Worm (Caenorhabditis elegans): ENCODE data around the gene arf-1.
A peak's percentile ranks its signal among the peaks of the same experiment; 100 is the strongest.

Gene arf-1

DNA sequence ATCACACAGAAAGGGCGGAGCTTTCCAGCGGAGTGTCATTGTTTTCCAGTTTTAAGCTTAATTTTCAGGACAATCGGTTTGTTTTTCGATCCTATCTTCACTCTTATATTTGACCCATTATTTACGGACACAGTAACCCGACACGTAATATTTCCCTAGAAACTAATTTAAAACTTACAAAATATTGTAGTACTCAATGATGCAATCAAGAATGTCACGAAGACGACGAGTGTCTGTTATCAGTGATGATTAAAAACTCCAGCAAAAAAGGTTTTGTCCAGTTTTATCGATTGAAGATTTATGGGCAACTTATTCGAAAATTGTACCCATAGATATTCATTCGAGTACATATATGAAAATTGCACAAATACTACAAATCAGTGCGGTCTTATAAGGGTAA lies 18.2 kb downstream of the arf-1 start, which contains the start of gene B0244.17:
Gene B0244.17, plus strand, starts transcription at position 301 of the 400 bp plus-strand sequence.
- TF ChIP-seq him-1 (tag; optimal IDR thresholded peaks at IDR 0.05) (no peak), dao-5 (tag; optimal IDR thresholded peaks at IDR 0.05) (no peak), W03F9.2 (tag; optimal IDR thresholded peaks at IDR 0.05) (no peak)

DNA sequence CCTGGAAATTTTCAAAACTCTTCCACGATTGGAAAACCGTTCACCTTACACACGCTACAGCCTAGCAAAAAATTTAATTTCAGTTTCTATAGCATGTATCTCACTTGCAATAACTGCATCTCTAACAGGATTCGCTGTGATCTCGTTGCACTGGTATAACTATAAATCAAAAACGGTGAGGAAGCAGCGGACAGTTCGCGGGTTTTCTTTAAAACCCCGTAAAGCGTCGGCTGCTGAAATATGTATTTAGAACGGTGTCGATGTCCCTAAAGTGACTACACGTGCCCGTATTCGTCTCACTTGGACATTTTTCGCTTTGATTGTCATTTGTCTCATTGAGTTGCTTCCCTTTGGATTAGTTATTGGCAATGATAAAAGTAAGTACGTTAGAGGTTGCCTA lies 19.6 kb downstream of the arf-1 start:
- TF ChIP-seq him-1 (tag; optimal IDR thresholded peaks at IDR 0.05) = no peak
- no peak for TF ChIP-seq dao-5 (tag; optimal IDR thresholded peaks at IDR 0.05)
- no peak for TF ChIP-seq W03F9.2 (tag; optimal IDR thresholded peaks at IDR 0.05)

DNA sequence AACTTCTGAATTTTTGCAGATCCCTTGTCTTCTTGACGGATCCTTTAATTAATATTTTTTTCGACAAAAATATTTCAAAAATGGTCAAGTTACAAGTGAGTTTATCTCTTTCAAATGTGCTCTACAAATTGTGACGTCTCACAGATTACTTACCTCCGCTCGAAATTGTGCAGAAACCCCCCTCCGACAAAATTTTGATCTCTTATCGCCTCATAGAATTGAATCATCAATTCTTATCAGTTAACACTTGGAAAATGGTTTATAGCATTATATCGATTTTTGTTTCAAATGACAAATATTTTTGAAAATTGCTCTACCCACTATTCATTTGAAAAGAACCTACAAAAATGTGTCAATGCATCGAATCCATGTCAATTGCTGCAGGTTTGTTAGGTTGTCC lies 20.2 kb downstream of the arf-1 start, which contains the start of gene B0244.10:
Gene B0244.10, plus strand, starts transcription at position 254 of the 400 bp plus-strand sequence.
- TF ChIP-seq dao-5 (tag; optimal IDR thresholded peaks at IDR 0.05) (no peak), W03F9.2 (tag; optimal IDR thresholded peaks at IDR 0.05) (no peak), him-1 (tag; optimal IDR thresholded peaks at IDR 0.05) (no peak)

DNA sequence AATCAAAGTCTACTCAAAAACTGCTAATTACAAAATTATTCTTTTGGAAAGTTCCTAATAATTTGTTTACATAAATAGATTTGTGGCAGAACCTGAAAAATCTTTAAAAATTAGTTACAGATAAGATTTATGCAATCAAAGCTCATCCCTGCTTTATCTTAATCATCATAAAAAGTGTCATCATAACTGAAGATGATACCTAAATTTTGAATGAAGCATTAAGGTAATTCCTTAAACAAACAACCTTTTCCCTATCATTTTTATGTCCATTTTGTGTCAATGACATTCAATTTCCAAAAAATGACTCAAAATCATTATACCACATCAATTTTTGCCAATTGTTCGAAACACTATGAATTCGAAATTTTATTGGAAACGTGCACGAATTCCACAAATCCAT lies 23.0 kb downstream of the arf-1 start, which contains the start of gene B0244.6:
Gene B0244.6, plus strand, starts transcription at position 301 of the 400 bp plus-strand sequence.
- TF ChIP-seq him-1 (tag; optimal IDR thresholded peaks at IDR 0.05) (no peak), W03F9.2 (tag; optimal IDR thresholded peaks at IDR 0.05) (no peak), dao-5 (tag; optimal IDR thresholded peaks at IDR 0.05) (no peak)

DNA sequence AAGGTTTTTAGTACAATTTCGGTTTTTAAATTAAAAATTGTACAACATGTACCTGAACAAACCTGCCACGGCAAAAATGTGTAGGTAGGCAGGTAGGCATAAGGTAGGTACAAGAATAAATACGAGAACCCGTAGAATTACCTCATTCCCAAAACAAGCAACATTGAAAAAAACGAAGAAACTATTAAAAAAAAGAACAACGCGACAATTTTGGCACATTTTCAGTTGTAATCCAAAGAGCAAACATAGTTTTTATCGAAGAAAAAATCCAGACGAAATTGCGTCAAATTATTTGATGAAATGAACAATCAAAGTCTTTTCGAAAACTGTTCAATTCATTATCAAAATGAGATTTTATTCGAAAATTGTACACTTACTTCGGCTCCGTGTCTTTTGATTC lies 26.0 kb downstream of the arf-1 start, which contains the start of gene B0244.16:
Gene B0244.16, plus strand, starts transcription at position 301 of the 400 bp plus-strand sequence.
- TF ChIP-seq him-1 (tag; optimal IDR thresholded peaks at IDR 0.05) = no peak
- TF ChIP-seq W03F9.2 (tag; optimal IDR thresholded peaks at IDR 0.05) = no peak
- TF ChIP-seq dao-5 (tag; optimal IDR thresholded peaks at IDR 0.05) = no peak

DNA sequence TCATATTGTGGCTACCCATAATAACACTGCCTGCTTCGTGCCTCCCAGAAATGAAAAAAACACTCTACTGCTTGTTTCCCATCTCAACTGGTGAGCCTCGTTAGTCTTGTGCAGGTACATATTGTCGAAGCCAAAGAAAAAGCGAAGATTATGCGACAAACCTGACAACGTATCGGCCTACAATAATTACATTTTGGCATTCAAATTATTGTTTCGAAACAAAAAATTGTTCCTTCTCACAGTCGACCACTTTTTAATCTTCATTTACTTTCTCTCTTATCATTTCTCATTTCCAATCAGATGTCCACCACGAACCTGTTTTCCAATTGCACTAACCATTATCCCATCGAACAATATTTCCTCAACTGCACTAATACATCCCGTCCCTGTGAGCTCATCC lies 28.4 kb downstream of the arf-1 start, which contains the start of gene B0244.15:
Gene B0244.15, plus strand, starts transcription at position 301 of the 400 bp plus-strand sequence.
- TF ChIP-seq W03F9.2 (tag; optimal IDR thresholded peaks at IDR 0.05) (no peak), dao-5 (tag; optimal IDR thresholded peaks at IDR 0.05) (no peak), him-1 (tag; optimal IDR thresholded peaks at IDR 0.05) (no peak)

DNA sequence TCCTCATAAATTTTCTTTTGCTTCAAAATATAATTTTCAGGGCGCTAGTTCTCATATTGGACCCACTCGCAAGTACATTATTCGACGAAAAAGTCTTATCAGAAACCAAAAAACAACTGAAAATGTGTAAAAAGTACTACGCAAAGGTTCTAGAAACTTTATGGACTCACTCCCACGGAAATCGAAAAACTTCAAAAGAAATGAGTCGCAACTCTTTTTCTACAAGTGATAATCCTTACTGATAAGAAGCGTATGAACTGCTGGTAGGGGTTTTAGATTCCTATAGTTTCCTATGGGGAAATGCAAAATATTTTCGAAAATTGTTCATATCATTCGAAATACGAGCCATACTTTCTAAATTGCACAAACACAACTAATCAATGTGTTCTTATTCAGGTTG lies 29.9 kb downstream of the arf-1 start, which contains the start of gene B0244.5:
Gene B0244.5, plus strand, starts transcription at position 301 of the 400 bp plus-strand sequence.
- TF ChIP-seq W03F9.2 (tag; optimal IDR thresholded peaks at IDR 0.05) (no peak), dao-5 (tag; optimal IDR thresholded peaks at IDR 0.05) (no peak)

DNA sequence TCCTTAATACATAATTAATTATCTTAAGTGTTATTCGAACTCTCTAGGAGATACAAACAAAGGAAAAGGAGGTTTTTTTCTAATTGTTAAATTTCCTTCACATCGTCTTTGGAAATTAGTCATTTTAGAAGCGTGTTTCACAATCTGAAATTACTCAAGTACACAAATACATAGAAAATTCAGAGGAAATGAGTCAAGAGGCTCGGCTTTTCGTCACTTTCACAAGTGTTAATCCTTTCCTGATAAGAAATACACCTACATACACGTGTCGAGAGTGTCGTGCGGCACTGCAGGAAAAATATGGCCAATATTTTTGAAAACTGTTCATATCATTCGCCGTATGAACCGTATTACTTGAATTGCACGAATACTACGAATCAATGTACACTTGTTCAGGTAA lies 32.5 kb downstream of the arf-1 start, which contains the start of gene B0244.4:
Gene B0244.4, plus strand, starts transcription at position 301 of the 400 bp plus-strand sequence.
- TF ChIP-seq him-1 (tag; optimal IDR thresholded peaks at IDR 0.05) (no peak), W03F9.2 (tag; optimal IDR thresholded peaks at IDR 0.05) (no peak), dao-5 (tag; optimal IDR thresholded peaks at IDR 0.05) (no peak)

DNA sequence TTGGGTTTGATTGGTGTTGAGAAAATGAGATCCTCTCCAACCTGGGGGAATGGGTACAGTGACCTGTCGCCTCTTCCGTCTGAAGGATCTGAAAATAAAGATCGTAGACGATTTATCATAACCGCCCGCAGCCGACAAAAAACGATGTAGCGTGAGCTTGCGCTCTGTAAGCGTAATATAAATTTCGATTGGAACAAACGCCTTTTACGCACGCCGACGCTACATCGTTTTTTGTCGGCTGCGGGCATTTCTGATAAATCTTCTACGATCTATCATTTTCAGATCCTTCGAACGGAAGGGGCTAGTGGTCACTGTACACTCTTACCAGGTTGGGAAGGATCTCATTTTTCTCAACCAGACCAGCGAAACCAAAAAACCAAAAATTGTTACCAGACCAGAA lies 33.7 kb downstream of the arf-1 start:
- TF ChIP-seq dao-5 (tag; optimal IDR thresholded peaks at IDR 0.05) (no peak), him-1 (tag; optimal IDR thresholded peaks at IDR 0.05) (no peak), W03F9.2 (tag; optimal IDR thresholded peaks at IDR 0.05) (no peak)

DNA sequence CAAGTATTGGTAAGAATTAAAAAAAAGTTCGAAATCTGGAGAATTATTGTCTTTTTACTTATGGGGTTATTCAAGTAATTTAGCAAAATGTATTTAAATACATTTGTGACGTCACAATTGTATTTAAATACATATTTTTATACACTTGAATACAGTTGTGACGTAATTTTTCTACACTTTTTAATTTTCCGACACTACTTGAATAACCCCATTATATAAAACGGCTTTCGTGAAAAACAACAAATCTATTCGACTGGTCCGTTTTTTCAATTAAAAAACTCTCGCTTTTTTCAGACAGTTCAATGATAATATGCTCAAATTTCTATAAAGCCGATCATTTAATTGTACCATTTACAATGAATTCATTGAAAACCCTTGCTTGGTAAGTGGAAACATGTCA lies 35.8 kb downstream of the arf-1 start:
- TF ChIP-seq him-1 (tag; optimal IDR thresholded peaks at IDR 0.05) = no peak
- no peak for TF ChIP-seq dao-5 (tag; optimal IDR thresholded peaks at IDR 0.05)
- no peak for TF ChIP-seq W03F9.2 (tag; optimal IDR thresholded peaks at IDR 0.05)

DNA sequence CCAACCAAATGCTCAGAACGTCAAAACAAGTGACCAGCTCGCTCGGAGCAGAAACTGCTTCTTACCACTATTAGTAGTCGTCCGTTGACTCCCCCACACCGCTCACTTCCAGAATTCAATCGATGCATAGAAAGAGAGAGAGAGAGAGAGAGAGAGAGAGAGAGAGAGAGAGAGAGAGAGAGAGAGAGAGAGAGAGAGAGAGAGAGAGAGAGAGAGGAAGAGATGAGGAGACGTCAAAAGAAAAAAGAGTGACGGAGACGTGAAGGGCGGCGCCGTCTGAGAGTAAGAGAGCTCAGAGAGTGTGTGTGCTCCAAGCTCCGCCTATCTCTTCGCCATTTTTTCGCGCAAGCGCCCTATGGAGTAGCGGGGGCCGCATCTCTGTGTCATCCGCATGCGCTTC lies 40.5 kb downstream of the arf-1 start, which contains the start of gene ida-1:
Gene ida-1, plus strand, starts transcription at position 336 of the 400 bp plus-strand sequence.
- TF ChIP-seq him-1 (tag; optimal IDR thresholded peaks at IDR 0.05) = peak; percentile 41
- no peak for TF ChIP-seq dao-5 (tag; optimal IDR thresholded peaks at IDR 0.05)

DNA sequence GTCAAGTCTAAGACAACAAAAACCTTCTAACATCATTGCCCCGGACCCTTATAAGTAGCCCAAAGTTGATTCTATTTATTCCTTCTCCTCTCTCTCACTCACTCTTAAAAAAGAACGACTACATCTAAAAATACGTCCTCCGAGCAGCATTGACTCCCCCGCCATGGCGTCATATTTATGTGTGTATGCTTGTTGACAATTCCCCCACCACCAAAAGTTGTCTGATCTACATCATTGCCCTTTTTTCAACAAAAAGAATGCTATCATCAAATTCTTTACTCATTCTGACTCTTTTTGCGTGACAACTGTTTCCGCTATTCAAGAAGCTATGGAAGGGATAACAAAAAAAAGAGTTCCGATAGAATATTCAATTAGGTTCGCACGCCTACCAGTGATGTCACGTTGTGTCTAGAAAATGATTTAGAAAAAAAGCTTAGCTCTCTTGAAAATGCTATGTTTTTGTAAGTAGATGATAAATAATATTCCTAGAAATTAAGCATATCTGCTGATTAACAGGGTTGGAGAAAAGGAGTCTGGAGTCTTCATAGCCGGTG lies 42.9 kb downstream of the arf-1 start:
- no peak for TF ChIP-seq dao-5 (tag; optimal IDR thresholded peaks at IDR 0.05)
- TF ChIP-seq him-1 (tag; optimal IDR thresholded peaks at IDR 0.05) = no peak
- no peak for TF ChIP-seq W03F9.2 (tag; optimal IDR thresholded peaks at IDR 0.05)

DNA sequence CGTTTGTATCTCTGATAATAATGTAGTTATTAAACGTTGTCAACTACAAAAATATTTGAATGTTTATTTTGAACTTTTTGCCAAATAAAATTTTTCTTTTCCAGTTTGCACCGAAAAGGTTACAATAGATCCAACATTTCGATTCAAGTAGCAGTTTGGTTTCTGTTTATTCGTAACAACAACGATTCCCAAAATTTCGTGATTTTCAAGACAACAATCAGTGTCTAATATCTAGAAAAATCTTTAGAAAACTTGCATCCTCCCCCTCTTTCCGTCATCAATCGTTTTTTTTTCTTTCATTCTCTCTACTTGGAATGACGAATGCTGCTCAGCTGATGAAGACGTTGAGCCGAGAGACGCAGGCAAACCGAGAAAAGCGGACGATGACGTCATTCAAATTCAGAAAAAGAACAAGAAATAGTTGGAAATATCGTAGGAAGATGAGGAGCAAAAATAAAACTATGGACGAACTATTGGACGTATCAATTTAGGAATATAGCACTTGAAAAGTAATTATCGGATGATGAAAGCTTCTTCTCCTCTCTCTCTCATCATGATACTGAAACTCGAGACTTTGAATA lies 43.9 kb downstream of the arf-1 start:
- TF ChIP-seq W03F9.2 (tag; optimal IDR thresholded peaks at IDR 0.05) (peak; percentile 5), him-1 (tag; optimal IDR thresholded peaks at IDR 0.05) (peak; percentile 64), dao-5 (tag; optimal IDR thresholded peaks at IDR 0.05) (no peak)

DNA sequence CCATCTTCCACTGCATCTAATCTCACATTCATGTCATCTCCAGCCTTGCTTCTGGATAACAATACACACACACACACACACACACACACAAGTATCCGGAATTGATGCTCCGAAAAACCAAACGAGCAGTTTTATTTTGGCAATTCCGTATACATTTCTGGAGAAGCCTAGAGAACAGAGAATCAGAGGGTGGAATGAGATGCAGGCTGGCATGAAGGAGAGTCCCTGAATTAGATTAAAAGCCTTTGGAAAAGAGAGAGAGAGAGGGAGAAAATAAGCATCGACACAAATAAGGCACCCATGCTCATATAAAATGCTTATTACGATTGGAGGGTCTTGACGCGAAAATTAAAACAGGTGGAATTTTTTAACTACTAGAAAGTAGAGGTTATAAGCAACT lies 46.0 kb downstream of the arf-1 start:
- TF ChIP-seq him-1 (tag; optimal IDR thresholded peaks at IDR 0.05) (no peak), W03F9.2 (tag; optimal IDR thresholded peaks at IDR 0.05) (no peak), dao-5 (tag; optimal IDR thresholded peaks at IDR 0.05) (no peak)
